Fruit fly (Drosophila melanogaster) whole organism: ENCODE measurements around the gene Mst98Cb.

ENCODE experiments used
- CG8478 ChIP-seq: fragments of >200 bp; optimal IDR thresholded peaks from 2 replicates; lab custom pipeline; 2018; ENCODE audit warnings: inconsistent platforms
- Dll ChIP-seq: fragments of >200 bp; optimal IDR thresholded peaks from 2 replicates; lab custom pipeline; 2017
- EcR ChIP-seq, 2 experiments: fragments of >200 bp; optimal IDR thresholded peaks; 2 replicates each; lab custom pipeline; 2017; ENCODE audit warnings: missing biosample characterization in 2 of 2, missing genetic modification characterization in 2 of 2, missing genetic modification reagents in 2 of 2
- pan ChIP-seq: fragments of >200 bp; optimal IDR thresholded peaks from 2 replicates; lab custom pipeline; 2017
- psq ChIP-seq: fragments of >200 bp; optimal IDR thresholded peaks from 2 replicates; lab custom pipeline; 2017
- usp ChIP-seq: fragments of >200 bp; optimal IDR thresholded peaks from 2 replicates; lab custom pipeline; 2017; ENCODE audit warnings: missing biosample characterization, missing genetic modification characterization, mixed read lengths

dm6 chr3R:28327709-28328467 is 35.3 kb downstream of the Mst98Cb start:
- TF ChIP-seq CG8478 (no peak), usp (GFP tag; lab: Kevin White, UChicago) (no peak), pan (no peak), Dll (lab: Kevin White, UChicago) (no peak), EcR (GFP tag; optimal IDR thresholded peaks at IDR 0.05; lab: Kevin White, UChicago) (no peak), psq (lab: Kevin White, UChicago) (no peak)
